Fruit fly (Drosophila melanogaster) whole organism, wandering third instar larva: ENCODE results near the gene CG34012.
A peak's percentile ranks its signal among the peaks of the same experiment; 100 is the strongest.

ENCODE experiments used
- CG32264 ChIP-seq: fragments of 200-800 bp; sonication (Bioruptor generic); optimal IDR thresholded peaks from 2 replicates; lab custom pipeline; 2016; ENCODE audit warnings: missing biosample characterization, missing genetic modification characterization
- CrebA ChIP-seq: fragments of 200-800 bp; sonication (Bioruptor generic); optimal IDR thresholded peaks from 2 replicates; lab custom pipeline; 2016; ENCODE audit warnings: missing biosample characterization, mild to moderate bottlenecking, missing genetic modification characterization, borderline replicate concordance
- Dfd ChIP-seq: fragments of >200 bp; optimal IDR thresholded peaks from 2 replicates; lab custom pipeline; 2017; ENCODE audit warnings: missing biosample characterization, missing genetic modification characterization
- Dif ChIP-seq: fragments of 200-275, 200-300 bp; sonication (Bioruptor generic); optimal IDR thresholded peaks from 2 replicates; lab custom pipeline; 2018; ENCODE audit warnings: missing biosample characterization, missing genetic modification characterization; ENCODE audit not compliant: partially characterized antibody
- GATAd ChIP-seq: sonication (Bioruptor generic); optimal IDR thresholded peaks from 2 replicates; lab custom pipeline; 2016; ENCODE audit warnings: missing biosample characterization, missing genetic modification characterization
- HLH106 ChIP-seq: fragments of 200-800 bp; optimal IDR thresholded peaks from 3 replicates; lab custom pipeline; 2019; ENCODE audit warnings: missing biosample characterization, mild to moderate bottlenecking, missing genetic modification characterization, moderate library complexity
- Hnf4 ChIP-seq: fragments of 200-800 bp; sonication (Bioruptor generic); optimal IDR thresholded peaks from 2 replicates; lab custom pipeline; 2016; ENCODE audit warnings: missing biosample characterization, mild to moderate bottlenecking, missing genetic modification characterization
- Hr78 ChIP-seq: fragments of >200 bp; optimal IDR thresholded peaks from 2 replicates; lab custom pipeline; 2017; ENCODE audit warnings: missing biosample characterization, missing genetic modification characterization
- Hr83 ChIP-seq: fragments of 200-300 bp; sonication (Bioruptor generic); optimal IDR thresholded peaks from 2 replicates; lab custom pipeline; 2016; ENCODE audit warnings: missing biosample characterization, mild to moderate bottlenecking, missing genetic modification characterization, moderate library complexity; ENCODE audit not compliant: poor library complexity, severe bottlenecking
- Jra ChIP-seq: sonication (Bioruptor generic); optimal IDR thresholded peaks from 2 replicates; lab custom pipeline; 2016; ENCODE audit warnings: missing biosample characterization, missing genetic modification characterization
- Mio ChIP-seq: sonication (Bioruptor generic); optimal IDR thresholded peaks from 2 replicates; lab custom pipeline; 2016; ENCODE audit warnings: missing biosample characterization, missing genetic modification characterization
- Myc ChIP-seq: fragments of >200 bp; optimal IDR thresholded peaks from 2 replicates; lab custom pipeline; 2017
- Rel ChIP-seq, 2 experiments: fragments of 200-800 bp; sonication (Bioruptor generic) in 1 of 2; optimal IDR thresholded peaks; 2 replicates in 1 of 2; 3 replicates in 1 of 2; lab custom pipeline; 2016 to 2019; ENCODE audit warnings: mild to moderate bottlenecking in 2 of 2, missing biosample characterization in 2 of 2, missing genetic modification characterization in 2 of 2, moderate library complexity in 1 of 2
- Sp1 ChIP-seq: fragments of 200-800 bp; sonication (Bioruptor generic); optimal IDR thresholded peaks from 3 replicates; lab custom pipeline; 2019; ENCODE audit warnings: missing biosample characterization, mild to moderate bottlenecking, missing genetic modification characterization, moderate library complexity
- brk ChIP-seq: fragments of 200-800 bp; sonication (Bioruptor generic); optimal IDR thresholded peaks from 2 replicates; lab custom pipeline; 2016; ENCODE audit warnings: missing biosample characterization, mild to moderate bottlenecking, missing genetic modification characterization
- dl ChIP-seq, 2 experiments: fragments of 175-275, 200-275 bp in 1 of 2; fragments of 200-275 bp in 1 of 2; sonication (Bioruptor generic); optimal IDR thresholded peaks; lab custom pipeline; 2018; ENCODE audit warnings: mild to moderate bottlenecking in 2 of 2, missing biosample characterization in 2 of 2, missing genetic modification characterization in 2 of 2, moderate library complexity in 2 of 2; ENCODE audit not compliant: partially characterized antibody in 2 of 2, insufficient read depth in 1 of 2
- dmrt93B ChIP-seq: fragments of 200-800 bp; sonication (Bioruptor generic); optimal IDR thresholded peaks from 2 replicates; lab custom pipeline; 2018; ENCODE audit warnings: missing biosample characterization, mild to moderate bottlenecking, missing genetic modification characterization
- dsf ChIP-seq: sonication (Bioruptor generic); optimal IDR thresholded peaks from 2 replicates; lab custom pipeline; 2016; ENCODE audit warnings: missing biosample characterization, missing genetic modification characterization, borderline replicate concordance
- ey ChIP-seq: fragments of 200-800 bp; sonication (Bioruptor generic); optimal IDR thresholded peaks from 2 replicates; lab custom pipeline; 2016; ENCODE audit warnings: missing biosample characterization, missing genetic modification characterization
- foxo ChIP-seq, 2 experiments: fragments of 200-800 bp; sonication (Bioruptor generic); optimal IDR thresholded peaks; 2 replicates in 1 of 2; 3 replicates in 1 of 2; lab custom pipeline; 2016 to 2017; ENCODE audit warnings: missing biosample characterization in 2 of 2, missing genetic modification characterization in 2 of 2
- fru ChIP-seq: fragments of 200-800 bp; sonication (Bioruptor generic); optimal IDR thresholded peaks from 3 replicates; lab custom pipeline; 2016; ENCODE audit warnings: missing biosample characterization, mild to moderate bottlenecking, missing genetic modification characterization
- h ChIP-seq: fragments of 200-800 bp; sonication (Bioruptor generic); optimal IDR thresholded peaks from 3 replicates; lab custom pipeline; 2016; ENCODE audit warnings: missing biosample characterization, mild to moderate bottlenecking, missing genetic modification characterization
- jim ChIP-seq: fragments of 175-275, 200-325 bp; sonication (Bioruptor generic); optimal IDR thresholded peaks from 2 replicates; lab custom pipeline; 2016; ENCODE audit warnings: missing biosample characterization, mild to moderate bottlenecking, missing genetic modification characterization
- lola ChIP-seq: fragments of >200 bp; optimal IDR thresholded peaks from 2 replicates; lab custom pipeline; 2017; ENCODE audit warnings: missing biosample characterization, missing genetic modification characterization
- pan ChIP-seq: fragments of >200 bp; optimal IDR thresholded peaks from 2 replicates; lab custom pipeline; 2017
- psq ChIP-seq: fragments of 200-800 bp; sonication (Bioruptor generic); optimal IDR thresholded peaks from 3 replicates; lab custom pipeline; 2017; ENCODE audit warnings: missing biosample characterization, mild to moderate bottlenecking, missing genetic modification characterization, moderate library complexity
- rgr ChIP-seq: fragments of 200-800 bp; sonication (Bioruptor generic); optimal IDR thresholded peaks from 3 replicates; lab custom pipeline; 2016; ENCODE audit warnings: missing biosample characterization, mild to moderate bottlenecking, missing genetic modification characterization
- sage ChIP-seq: fragments of 200-800 bp; sonication (Bioruptor generic); optimal IDR thresholded peaks from 2 replicates; lab custom pipeline; 2016; ENCODE audit warnings: missing biosample characterization, mild to moderate bottlenecking, missing genetic modification characterization
- sv ChIP-seq: fragments of 200-800 bp; sonication (Bioruptor generic); optimal IDR thresholded peaks from 3 replicates; lab custom pipeline; 2016; ENCODE audit warnings: missing biosample characterization, missing genetic modification characterization
- usp ChIP-seq: fragments of >200 bp; optimal IDR thresholded peaks from 2 replicates; lab custom pipeline; 2017; ENCODE audit warnings: missing biosample characterization, missing genetic modification characterization
- woc ChIP-seq: sonication (Bioruptor generic); optimal IDR thresholded peaks from 2 replicates; lab custom pipeline; 2016; ENCODE audit warnings: missing biosample characterization, mild to moderate bottlenecking, missing genetic modification characterization

The CG34012 gene

DNA sequence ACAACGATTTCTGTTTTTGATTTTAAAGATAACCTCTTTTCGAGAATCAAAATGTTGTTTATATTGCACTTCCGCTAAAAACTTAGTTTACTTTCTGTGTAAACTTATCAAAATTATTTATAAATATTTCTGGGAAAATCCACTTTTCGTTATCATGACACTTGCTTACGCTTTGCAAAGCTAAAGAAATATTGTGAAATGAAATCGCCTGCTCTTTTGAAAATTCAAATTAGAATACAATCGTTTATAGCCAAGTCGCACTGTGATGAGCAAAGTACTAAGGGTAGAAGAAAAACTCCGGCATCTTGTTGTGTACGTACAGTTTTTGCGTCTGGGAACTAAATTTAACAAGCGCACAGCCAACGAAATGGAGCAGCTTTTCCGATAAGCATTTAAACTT lies 15.1 kb upstream of the CG34012 start:
- TF ChIP-seq brk (GFP tag; lab: Kevin White, UChicago) (no peak), HLH106 (tag; lab: Kevin White, UChicago) (no peak), sage (GFP tag; lab: Kevin White, UChicago) (no peak)

DNA sequence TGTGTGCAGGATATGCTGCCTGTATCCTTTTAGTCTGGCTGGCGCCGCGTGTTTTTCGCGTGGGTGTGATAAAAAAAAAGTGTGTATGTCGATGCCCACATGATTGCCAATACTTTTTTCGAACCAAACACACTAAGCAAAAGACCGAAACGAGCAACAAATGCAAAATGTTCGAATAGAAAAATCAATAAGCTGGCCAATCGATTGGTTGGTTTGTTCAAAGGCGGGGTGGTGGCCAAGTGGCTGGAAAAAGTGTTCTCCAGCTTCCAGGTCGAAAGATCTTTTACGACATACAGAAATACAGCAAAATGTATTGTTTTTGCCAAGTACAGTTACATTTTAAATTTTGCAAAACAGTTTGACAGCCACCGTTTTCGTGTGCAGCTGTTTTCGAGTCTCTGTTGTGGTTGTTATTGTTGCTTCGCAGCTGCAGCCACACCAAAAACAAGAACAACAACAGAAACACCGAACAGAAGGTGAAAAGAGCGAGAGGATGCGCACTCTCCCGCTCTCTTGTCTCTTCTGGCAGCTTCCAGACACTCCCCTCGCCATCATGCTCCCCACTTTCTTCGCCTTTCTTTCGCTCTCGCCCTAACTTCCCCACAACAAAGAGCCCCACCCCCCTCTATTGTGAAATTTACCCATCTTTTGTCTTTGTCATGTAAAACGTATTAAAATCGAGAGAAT lies 14.4 kb upstream of the CG34012 start:
- TF ChIP-seq dl (GFP tag; optimal IDR thresholded peaks at IDR 0.05; lab: Kevin White, UChicago; ENCODE audit: insufficient read depth in 1 of 2, partially characterized antibody in 2 of 2) (peak in 1 of 2 experiments; percentile 48), CG32264 (GFP tag; lab: Kevin White, UChicago) (no peak), lola (GFP tag; lab: Kevin White, UChicago) (no peak), pan (lab: Kevin White, UChicago) (no peak), h (GFP tag; lab: Kevin White, UChicago) (no peak), Myc (lab: Kevin White, UChicago) (peak; percentile 43), woc (GFP tag; lab: Kevin White, UChicago) (no peak), fru (GFP tag; lab: Kevin White, UChicago) (no peak), Rel (GFP tag; optimal IDR thresholded peaks at IDR 0.05; lab: Kevin White, UChicago) (no peak), Rel (tag; optimal IDR thresholded peaks at IDR 0.05; lab: Kevin White, UChicago) (peak; percentile 3), ey (no peak), rgr (GFP tag; lab: Kevin White, UChicago) (no peak), Dif (GFP tag; lab: Kevin White, UChicago) (peak; percentile 42), Hnf4 (GFP tag; lab: Kevin White, UChicago) (no peak), HLH106 (tag; lab: Kevin White, UChicago) (no peak), psq (GFP tag; lab: Kevin White, UChicago) (peak; percentile 45), usp (GFP tag; lab: Kevin White, UChicago) (no peak)

DNA sequence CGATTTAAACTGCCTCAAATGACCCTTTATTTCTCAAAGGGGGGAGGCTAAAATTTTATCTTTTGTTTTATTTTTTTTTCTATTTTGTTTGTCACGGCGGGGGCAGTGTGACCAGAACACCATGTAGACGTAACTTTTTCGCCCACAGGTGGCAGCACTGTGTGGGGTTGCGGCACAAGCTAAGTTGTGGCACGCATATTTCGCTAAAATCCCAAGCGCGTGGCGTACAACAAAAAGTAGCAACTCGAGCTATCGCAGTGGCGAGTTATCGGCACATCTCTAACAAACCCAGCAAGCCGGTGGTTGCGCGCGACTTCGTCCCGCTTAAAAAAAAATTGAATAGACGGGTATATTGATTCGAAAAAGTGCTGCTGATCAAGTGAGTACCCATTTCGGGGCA lies 13.8 kb upstream of the CG34012 start, which contains the start of the genes Ufd1 and NaPi-III:
Gene Ufd1, minus strand, starts transcription at position 129 of the 400 bp plus-strand sequence.
Gene NaPi-III, plus strand, starts transcription at position 261 of the 400 bp plus-strand sequence.
- TF ChIP-seq usp (GFP tag; lab: Kevin White, UChicago) (no peak), Hnf4 (GFP tag; lab: Kevin White, UChicago) (no peak), Sp1 (GFP tag; lab: Kevin White, UChicago) (peak; percentile 36), Dfd (GFP tag; lab: Kevin White, UChicago) (no peak), Dif (GFP tag; lab: Kevin White, UChicago) (no peak), ey (no peak), h (GFP tag; lab: Kevin White, UChicago) (peak; percentile 43), GATAd (GFP tag; lab: Kevin White, UChicago) (no peak), Hr78 (GFP tag; lab: Kevin White, UChicago) (no peak), Rel (GFP tag; optimal IDR thresholded peaks at IDR 0.05; lab: Kevin White, UChicago) (no peak), Rel (tag; optimal IDR thresholded peaks at IDR 0.05; lab: Kevin White, UChicago) (peak; percentile 59), CrebA (no peak), lola (GFP tag; lab: Kevin White, UChicago) (no peak), dmrt93B (GFP tag; lab: Kevin White, UChicago) (no peak), rgr (GFP tag; lab: Kevin White, UChicago) (peak; percentile 29), Mio (no peak), Myc (lab: Kevin White, UChicago) (peak; percentile 74), psq (GFP tag; lab: Kevin White, UChicago) (no peak), brk (GFP tag; lab: Kevin White, UChicago) (no peak), HLH106 (tag; lab: Kevin White, UChicago) (peak; percentile 21), dsf (no peak), Hr83 (GFP tag; lab: Kevin White, UChicago) (peak; percentile 62), sv (GFP tag; lab: Kevin White, UChicago) (no peak), fru (GFP tag; lab: Kevin White, UChicago) (no peak), jim (peak; percentile 81), foxo (GFP tag; optimal IDR thresholded peaks at IDR 0.05; lab: Kevin White, UChicago) (peak in 1 of 2 experiments; percentile 30), Jra (GFP tag; lab: Kevin White, UChicago) (peak; percentile 51)
